Worm (Caenorhabditis elegans): ENCODE data around the gene B0336.13.

The B0336.13 gene

ce11 chrIII:5711242-5711641, 17.4 kb downstream of the B0336.13 start, which contains the start of gene rbm-26:
Gene rbm-26 (plus strand): TSS chrIII:5711542.
- TF ChIP-seq ref-1 (GFP tag; conservative IDR thresholded peaks at IDR 0.05) (no peak), klf-2 (GFP tag; conservative IDR thresholded peaks at IDR 0.05) (no peak), med-1 (GFP tag; optimal IDR thresholded peaks at IDR 0.05; ENCODE audit: insufficient read depth) (no peak), ztf-29 (GFP tag; IDR thresholded peaks at IDR 0.05) (no peak), flt-1 (GFP tag; IDR thresholded peaks at IDR 0.05) (no peak), cog-1 (tag; optimal IDR thresholded peaks at IDR 0.05) (no peak), tab-1 (GFP tag; IDR thresholded peaks at IDR 0.05) (no peak), ztf-23 (GFP tag; IDR thresholded peaks at IDR 0.05) (no peak), T22C8.4 (GFP tag; IDR thresholded peaks at IDR 0.05) (no peak)

ce11 chrIII:5711881-5712643, 18.2 kb downstream of the B0336.13 start:
- TF ChIP-seq T22C8.4 (GFP tag; IDR thresholded peaks at IDR 0.05) (no peak), flt-1 (GFP tag; IDR thresholded peaks at IDR 0.05) (no peak), med-1 (GFP tag; optimal IDR thresholded peaks at IDR 0.05; ENCODE audit: insufficient read depth) (no peak), tab-1 (GFP tag; IDR thresholded peaks at IDR 0.05) (no peak), cog-1 (tag; optimal IDR thresholded peaks at IDR 0.05) (no peak), klf-2 (GFP tag; conservative IDR thresholded peaks at IDR 0.05) (no peak), ztf-23 (GFP tag; IDR thresholded peaks at IDR 0.05) (no peak), ref-1 (GFP tag; conservative IDR thresholded peaks at IDR 0.05) (no peak), ztf-29 (GFP tag; IDR thresholded peaks at IDR 0.05) (no peak)

ce11 chrIII:5714230-5714983, 20.6 kb downstream of the B0336.13 start, which contains the start of gene arf-1:
Gene arf-1 (plus strand): TSS chrIII:5714886.
- TF ChIP-seq tab-1 (GFP tag; IDR thresholded peaks at IDR 0.05) (no peak), ztf-29 (GFP tag; IDR thresholded peaks at IDR 0.05) (no peak), med-1 (GFP tag; optimal IDR thresholded peaks at IDR 0.05; ENCODE audit: insufficient read depth) (no peak), ztf-23 (GFP tag; IDR thresholded peaks at IDR 0.05) (no peak), cog-1 (tag; optimal IDR thresholded peaks at IDR 0.05) (no peak), flt-1 (GFP tag; IDR thresholded peaks at IDR 0.05) (no peak), T22C8.4 (GFP tag; IDR thresholded peaks at IDR 0.05) (no peak), klf-2 (GFP tag; conservative IDR thresholded peaks at IDR 0.05) (no peak)

- TF ChIP-seq klf-2 (GFP tag; conservative IDR thresholded peaks at IDR 0.05) (no peak), flt-1 (GFP tag; IDR thresholded peaks at IDR 0.05) (peak; percentile 15; the same call in 1 of the 2 replicates)
These were observed 21.2 kb downstream of the B0336.13 start for ce11 chrIII:5714984-5715454.

ce11 chrIII:5715467-5715866, 21.6 kb downstream of the B0336.13 start:
- TF ChIP-seq T22C8.4 (GFP tag; IDR thresholded peaks at IDR 0.05) (no peak), flt-1 (GFP tag; IDR thresholded peaks at IDR 0.05) (0 out of 2 replicates have a peak, but pooled peaks have one; percentile 34), ztf-23 (GFP tag; IDR thresholded peaks at IDR 0.05) (peak; percentile 55; the same call in 1 of the 2 replicates), cog-1 (tag; optimal IDR thresholded peaks at IDR 0.05) (peak; percentile 77), klf-2 (GFP tag; conservative IDR thresholded peaks at IDR 0.05) (no peak), ztf-29 (GFP tag; IDR thresholded peaks at IDR 0.05) (peak; percentile 32; the same call in 1 of the 2 replicates)

- no peak for TF ChIP-seq flt-1 (GFP tag; IDR thresholded peaks at IDR 0.05)
- no peak for TF ChIP-seq cog-1 (tag; optimal IDR thresholded peaks at IDR 0.05)
- no peak for TF ChIP-seq ztf-29 (GFP tag; IDR thresholded peaks at IDR 0.05)
These were observed 23.4 kb downstream of the B0336.13 start for ce11 chrIII:5717173-5717748.

ce11 chrIII:5718385-5718784, 24.5 kb downstream of the B0336.13 start:
- no peak for TF ChIP-seq tab-1 (GFP tag; IDR thresholded peaks at IDR 0.05)
- no peak for TF ChIP-seq T22C8.4 (GFP tag; IDR thresholded peaks at IDR 0.05)
- TF ChIP-seq med-1 (GFP tag; optimal IDR thresholded peaks at IDR 0.05; ENCODE audit: insufficient read depth) = no peak

ce11 chrIII:5719105-5719831, 25.4 kb downstream of the B0336.13 start:
- TF ChIP-seq klf-2 (GFP tag; conservative IDR thresholded peaks at IDR 0.05) (no peak), flt-1 (GFP tag; IDR thresholded peaks at IDR 0.05) (no peak), tab-1 (GFP tag; IDR thresholded peaks at IDR 0.05) (no peak), ref-1 (GFP tag; conservative IDR thresholded peaks at IDR 0.05) (no peak), T22C8.4 (GFP tag; IDR thresholded peaks at IDR 0.05) (no peak), ztf-23 (GFP tag; IDR thresholded peaks at IDR 0.05) (no peak), med-1 (GFP tag; optimal IDR thresholded peaks at IDR 0.05; ENCODE audit: insufficient read depth) (no peak), ztf-29 (GFP tag; IDR thresholded peaks at IDR 0.05) (no peak), cog-1 (tag; optimal IDR thresholded peaks at IDR 0.05) (no peak)

ce11 chrIII:5719832-5720194, 26.0 kb downstream of the B0336.13 start:
- TF ChIP-seq med-1 (GFP tag; optimal IDR thresholded peaks at IDR 0.05; ENCODE audit: insufficient read depth) (no peak), cog-1 (tag; optimal IDR thresholded peaks at IDR 0.05) (no peak), klf-2 (GFP tag; conservative IDR thresholded peaks at IDR 0.05) (no peak), ref-1 (GFP tag; conservative IDR thresholded peaks at IDR 0.05) (no peak), ztf-23 (GFP tag; IDR thresholded peaks at IDR 0.05) (no peak)
